Worm (Caenorhabditis elegans) whole organism, L1 larva: Measurements from ENCODE around the gene vit-2.

Experiments used
- C04F5.9 ChIP-seq: sonication (generic microtip); optimal IDR thresholded peaks from 2 replicates; lab custom pipeline; 2016; ENCODE audit warnings: missing genetic modification characterization, missing compliant biosample characterization
- C34B4.2 ChIP-seq: sonication (generic microtip); optimal IDR thresholded peaks from 2 replicates; lab custom pipeline; 2017; ENCODE audit warnings: mild to moderate bottlenecking, missing genetic modification characterization, missing compliant biosample characterization
- F16B12.6 ChIP-seq: fragments of 150-350 bp; optimal IDR thresholded peaks from 2 replicates; lab custom pipeline; 2014; ENCODE audit warnings: missing biosample characterization, missing genetic modification characterization
- Y116A8C.19 ChIP-seq: sonication (generic microtip); optimal IDR thresholded peaks from 2 replicates; lab custom pipeline; 2016; ENCODE audit warnings: missing compliant biosample characterization, missing genetic modification characterization, borderline replicate concordance
- aha-1 ChIP-seq: fragments of 150-350 bp; optimal IDR thresholded peaks from 2 replicates; lab custom pipeline; 2014; ENCODE audit warnings: missing biosample characterization, missing genetic modification characterization
- aly-2 ChIP-seq: fragments of 150-350 bp; optimal IDR thresholded peaks from 2 replicates; lab custom pipeline; 2014; ENCODE audit warnings: missing biosample characterization, missing genetic modification characterization
- ceh-8 ChIP-seq: fragments of 200-800 bp; sonication (Bioruptor generic); optimal IDR thresholded peaks from 2 replicates; lab custom pipeline; 2018; ENCODE audit warnings: mild to moderate bottlenecking, missing genetic modification characterization, moderate library complexity, missing compliant biosample characterization
- ceh-82 ChIP-seq, 3 experiments: fragments of 150-350 bp in 1 of 3; sonication (generic microtip) in 2 of 3; optimal IDR thresholded peaks; 2 replicates each; lab custom pipeline; 2014 to 2017; ENCODE audit warnings: missing biosample characterization in 3 of 3, missing genetic modification characterization in 3 of 3
- ceh-90 ChIP-seq: sonication (generic microtip); optimal IDR thresholded peaks from 2 replicates; lab custom pipeline; 2016; ENCODE audit warnings: missing genetic modification characterization, missing compliant biosample characterization
- ces-1 ChIP-seq: fragments of 150-350 bp; optimal IDR thresholded peaks from 2 replicates; lab custom pipeline; 2014; ENCODE audit warnings: missing biosample characterization, missing genetic modification reagents, missing genetic modification characterization
- efl-3 ChIP-seq: fragments of 200-800 bp; sonication (Bioruptor generic); optimal IDR thresholded peaks from 2 replicates; lab custom pipeline; 2018; ENCODE audit warnings: mild to moderate bottlenecking, missing genetic modification characterization, missing compliant biosample characterization
- egl-13 ChIP-seq: sonication (generic microtip); optimal IDR thresholded peaks from 2 replicates; lab custom pipeline; 2016; ENCODE audit warnings: missing genotype, missing genetic modification reagents, missing genetic modification characterization, missing compliant biosample characterization
- egl-27 ChIP-seq, 2 experiments: fragments of 150-350 bp in 1 of 2; sonication (generic microtip); optimal IDR thresholded peaks; 3 replicates each; lab custom pipeline; 2017 to 2018; ENCODE audit warnings: missing biosample characterization in 2 of 2, missing genetic modification characterization in 2 of 2, missing genetic modification reagents in 2 of 2
- elt-2 ChIP-seq: sonication (generic microtip); optimal IDR thresholded peaks from 2 replicates; lab custom pipeline; 2016; ENCODE audit warnings: missing genetic modification characterization, mild to moderate bottlenecking, inconsistent platforms, missing compliant biosample characterization, missing genetic modification reagents
- fkh-10 ChIP-seq: sonication (generic microtip); optimal IDR thresholded peaks from 2 replicates; lab custom pipeline; 2017; ENCODE audit warnings: missing biosample characterization, missing genetic modification reagents, missing genetic modification characterization
- fkh-4 ChIP-seq: sonication (generic microtip); optimal IDR thresholded peaks from 2 replicates; lab custom pipeline; 2016; ENCODE audit warnings: missing compliant biosample characterization, missing genetic modification characterization, borderline replicate concordance
- fos-1 ChIP-seq: fragments of 150-350 bp; optimal IDR thresholded peaks from 2 replicates; lab custom pipeline; 2014; ENCODE audit warnings: missing biosample characterization, missing genetic modification characterization
- grh-1 ChIP-seq: fragments of 200-800 bp; sonication (Bioruptor generic); IDR thresholded peaks from 2 replicates; pipeline ENCODE4 v1.3.6; 2022; ENCODE audit warnings: missing genetic modification reagents, missing genetic modification characterization, missing compliant biosample characterization
- hlh-4 ChIP-seq: sonication (generic microtip); optimal IDR thresholded peaks from 2 replicates; lab custom pipeline; 2016; ENCODE audit warnings: mild to moderate bottlenecking, missing genetic modification characterization, missing compliant biosample characterization
- hpl-2 ChIP-seq: fragments of 150-350 bp; optimal IDR thresholded peaks from 2 replicates; lab custom pipeline; 2014; ENCODE audit warnings: missing biosample characterization, missing genetic modification reagents, missing genetic modification characterization
- isw-1 ChIP-seq: fragments of 200-800 bp; sonication (Bioruptor generic); IDR thresholded peaks from 2 replicates; pipeline ENCODE4 v1.3.6; 2022; ENCODE audit warnings: missing genetic modification characterization, missing compliant biosample characterization
- lin-14 ChIP-seq: fragments of 200-800 bp; sonication (Bioruptor generic); optimal IDR thresholded peaks from 2 replicates; lab custom pipeline; 2018; ENCODE audit warnings: mild to moderate bottlenecking, missing genetic modification characterization, moderate library complexity, missing compliant biosample characterization
- lin-15B ChIP-seq: fragments of 150-350 bp; sonication (generic microtip); optimal IDR thresholded peaks from 3 replicates; lab custom pipeline; 2014; ENCODE audit warnings: missing biosample characterization, missing genetic modification characterization
- lin-35 ChIP-seq, 2 experiments: fragments of 150-350 bp; optimal IDR thresholded peaks; 2 replicates each; lab custom pipeline; 2014; ENCODE audit warnings: missing biosample characterization in 2 of 2, missing genetic modification characterization in 2 of 2, missing genetic modification reagents in 2 of 2
- mep-1 ChIP-seq: fragments of 150-350 bp; optimal IDR thresholded peaks from 2 replicates; lab custom pipeline; 2014; ENCODE audit warnings: missing biosample characterization, missing genetic modification characterization
- nhr-11 ChIP-seq: fragments of 150-350 bp; optimal IDR thresholded peaks from 2 replicates; lab custom pipeline; 2014; ENCODE audit warnings: missing biosample characterization, missing genetic modification characterization
- nhr-20 ChIP-seq: sonication (generic microtip); optimal IDR thresholded peaks from 2 replicates; lab custom pipeline; 2016; ENCODE audit warnings: mild to moderate bottlenecking, missing genetic modification characterization, missing compliant biosample characterization
- nhr-237 ChIP-seq: fragments of 150-350 bp; optimal IDR thresholded peaks from 2 replicates; lab custom pipeline; 2014; ENCODE audit warnings: missing biosample characterization, missing genetic modification characterization
- nhr-84 ChIP-seq: sonication (generic microtip); optimal IDR thresholded peaks from 2 replicates; lab custom pipeline; 2017; ENCODE audit warnings: missing biosample characterization, missing genetic modification characterization
- nhr-85 ChIP-seq: sonication (generic microtip); peaks from one replicate; lab custom pipeline; 2016; ENCODE audit warnings: missing genetic modification characterization, inconsistent platforms, missing compliant biosample characterization
- pax-3 ChIP-seq: fragments of 200-800 bp; sonication (Bioruptor generic); optimal IDR thresholded peaks from 2 replicates; lab custom pipeline; 2018; ENCODE audit warnings: mild to moderate bottlenecking, missing genetic modification characterization, moderate library complexity, missing compliant biosample characterization
- pqm-1 ChIP-seq: sonication (generic microtip); optimal IDR thresholded peaks from 3 replicates; lab custom pipeline; 2017; ENCODE audit warnings: missing biosample characterization, missing genetic modification characterization
- sox-4 ChIP-seq: sonication (generic microtip); optimal IDR thresholded peaks from 2 replicates; lab custom pipeline; 2016; ENCODE audit warnings: missing genetic modification characterization, missing compliant biosample characterization
- sptf-1 ChIP-seq: fragments of 150-350 bp; optimal IDR thresholded peaks from 2 replicates; lab custom pipeline; 2014; ENCODE audit warnings: missing biosample characterization, missing genetic modification characterization
- swsn-7 ChIP-seq: sonication (generic microtip); optimal IDR thresholded peaks from 2 replicates; lab custom pipeline; 2016; ENCODE audit warnings: missing genetic modification characterization, missing compliant biosample characterization
- tbx-2 ChIP-seq: sonication (generic microtip); optimal IDR thresholded peaks from 2 replicates; lab custom pipeline; 2016; ENCODE audit warnings: missing genetic modification characterization, missing compliant biosample characterization
- tlp-1 ChIP-seq: fragments of 150-350 bp; optimal IDR thresholded peaks from 2 replicates; lab custom pipeline; 2014; ENCODE audit warnings: missing biosample characterization, missing genetic modification characterization
- unc-130 ChIP-seq: fragments of 150-350 bp; optimal IDR thresholded peaks from 2 replicates; lab custom pipeline; 2017; ENCODE audit warnings: missing biosample characterization, missing genetic modification characterization, inconsistent platforms
- unc-62 ChIP-seq: fragments of 150-350 bp; optimal IDR thresholded peaks from 2 replicates; lab custom pipeline; 2014; ENCODE audit warnings: missing biosample characterization, missing genetic modification reagents, missing genetic modification characterization
- unc-98 ChIP-seq: fragments of 200-800 bp; sonication (Bioruptor generic); IDR thresholded peaks from 2 replicates; pipeline ENCODE4 v1.3.6; 2022; ENCODE audit warnings: missing genetic modification characterization, missing compliant biosample characterization
- vab-15 ChIP-seq: sonication (generic microtip); optimal IDR thresholded peaks from 2 replicates; lab custom pipeline; 2017; ENCODE audit warnings: missing genotype, mild to moderate bottlenecking, missing genetic modification characterization, missing compliant biosample characterization
- zag-1 ChIP-seq: fragments of 150-350 bp; optimal IDR thresholded peaks from 2 replicates; lab custom pipeline; 2014; ENCODE audit warnings: missing biosample characterization, missing genetic modification characterization
- zip-4 ChIP-seq: fragments of 200-800 bp; sonication (Bioruptor generic); optimal IDR thresholded peaks from 2 replicates; lab custom pipeline; 2018; ENCODE audit warnings: mild to moderate bottlenecking, missing genetic modification characterization, moderate library complexity, missing compliant biosample characterization
- ztf-11 ChIP-seq, 2 experiments: sonication (generic microtip); optimal IDR thresholded peaks; 2 replicates each; lab custom pipeline; 2016 to 2017; ENCODE audit warnings: missing genetic modification characterization in 2 of 2, missing biosample characterization in 1 of 2, missing compliant biosample characterization in 1 of 2

vit-2 gene

DNA sequence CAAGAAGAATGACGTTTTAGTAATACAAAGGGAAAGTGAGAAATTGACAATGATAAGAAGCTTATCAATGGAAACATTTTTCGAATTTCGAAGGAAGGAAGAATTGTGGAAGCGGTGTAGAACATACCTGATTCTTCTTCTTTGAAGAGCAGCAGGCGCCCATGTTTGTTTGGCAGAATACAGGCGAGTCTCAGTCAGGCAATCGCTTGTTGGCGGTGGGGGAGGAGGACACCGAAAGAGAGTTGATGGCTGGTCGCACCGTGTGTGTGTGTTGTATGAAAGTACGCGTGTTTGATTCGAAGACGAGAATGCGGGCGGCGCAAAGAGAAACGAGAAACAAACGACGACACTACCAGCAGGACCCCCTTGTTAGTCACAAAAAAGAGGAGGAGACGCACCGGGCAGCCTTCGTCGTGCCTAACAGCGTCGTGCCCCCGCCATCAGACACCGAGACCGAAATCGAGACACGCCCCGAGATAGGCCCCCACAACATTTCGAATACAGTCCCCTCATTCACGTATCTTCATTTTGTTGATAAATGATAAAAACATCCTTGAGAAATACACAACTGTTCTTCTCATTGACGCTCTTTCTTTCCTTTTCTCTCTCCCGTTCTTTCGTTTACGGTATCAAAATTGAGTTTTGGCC lies 23.0 kb upstream of the vit-2 start, which contains the start of gene cal-5 (continued):
- TF ChIP-seq C34B4.2 (no peak), nhr-237 (tag; lab: Kevin White, UChicago) (peak; percentile 33), unc-98 (GFP tag; lab: Robert Waterston, UW) (no peak), ceh-82 (tag; optimal IDR thresholded peaks at IDR 0.05; lab: Kevin White, UChicago) (peak in 1 of 3 experiments; percentile 2), fos-1 (tag; lab: Kevin White, UChicago) (no peak), fkh-4 (no peak), F16B12.6 (tag; lab: Kevin White, UChicago) (no peak), fkh-10 (no peak), zip-4 (no peak), ceh-90 (tag; lab: Kevin White, UChicago) (no peak), nhr-84 (tag; lab: Kevin White, UChicago) (no peak), nhr-11 (tag; lab: Kevin White, UChicago) (no peak), Y116A8C.19 (tag; lab: Kevin White, UChicago) (no peak), sptf-1 (tag; lab: Kevin White, UChicago) (no peak), efl-3 (no peak), lin-15B (tag; lab: Kevin White, UChicago) (no peak), grh-1 (GFP tag; lab: Robert Waterston, UW) (0 out of 2 replicates have a peak, but pooled peaks have one; percentile 15), unc-62 (GFP tag; lab: Kevin White, UChicago) (no peak), pqm-1 (tag; lab: Kevin White, UChicago) (no peak), ceh-8 (GFP tag; lab: Kevin White, UChicago) (no peak), ces-1 (GFP tag; lab: Kevin White, UChicago) (no peak), aly-2 (no peak), unc-130 (tag; lab: Kevin White, UChicago) (no peak), aha-1 (tag; lab: Kevin White, UChicago) (no peak), vab-15 (tag; lab: Kevin White, UChicago) (no peak), zag-1 (tag; lab: Kevin White, UChicago) (no peak), tlp-1 (tag; lab: Kevin White, UChicago) (no peak), hlh-4 (tag; lab: Kevin White, UChicago) (no peak), ztf-11 (tag; optimal IDR thresholded peaks at IDR 0.05; lab: Kevin White, UChicago) (no peak), pax-3 (no peak), elt-2 (peak; percentile 66), lin-35 (GFP tag; optimal IDR thresholded peaks at IDR 0.05; lab: Kevin White, UChicago) (no peak), nhr-85 (tag; lab: Kevin White, UChicago) (peak; percentile 79), egl-13 (no peak), tbx-2 (tag; lab: Kevin White, UChicago) (peak; percentile 37), swsn-7 (tag; lab: Kevin White, UChicago) (no peak), lin-14 (GFP tag; lab: Kevin White, UChicago) (peak; percentile 80), egl-27 (tag; optimal IDR thresholded peaks at IDR 0.05; lab: Kevin White, UChicago) (no peak), isw-1 (GFP tag; lab: Robert Waterston, UW) (no peak), C04F5.9 (tag; lab: Kevin White, UChicago) (no peak), hpl-2 (GFP tag; lab: Kevin White, UChicago) (no peak), nhr-20 (tag; lab: Kevin White, UChicago) (peak; percentile 66), sox-4 (tag; lab: Kevin White, UChicago) (no peak), mep-1 (tag; lab: Kevin White, UChicago) (no peak)
